Worm (Caenorhabditis elegans): ENCODE measurements around the gene F56C9.8.
A peak's percentile ranks its signal among the peaks of the same experiment; 100 is the strongest.

Gene F56C9.8

ce11 chrIII:7275296-7275695 is 44.0 kb downstream of the F56C9.8 start, which contains the start of gene psd-1:
TSS of gene psd-1 (minus strand) at chrIII:7275396.
- TF ChIP-seq snpc-4 (tag; optimal IDR thresholded peaks at IDR 0.05) (no peak), bed-3 (GFP tag; optimal IDR thresholded peaks at IDR 0.05) (no peak), nhr-76 (tag; optimal IDR thresholded peaks at IDR 0.05) (no peak), zip-8 (tag; optimal IDR thresholded peaks at IDR 0.05) (no peak), lin-32 (GFP tag; optimal IDR thresholded peaks at IDR 0.05) (no peak), M03D4.4 (tag; optimal IDR thresholded peaks at IDR 0.05) (no peak), ceh-43 (GFP tag; optimal IDR thresholded peaks at IDR 0.05) (no peak), sem-2 (GFP tag; optimal IDR thresholded peaks at IDR 0.05) (no peak)

- TF ChIP-seq drap-1 (GFP tag; optimal IDR thresholded peaks at IDR 0.05) (no peak), bed-3 (GFP tag; optimal IDR thresholded peaks at IDR 0.05) (no peak), lsy-2 (tag; optimal IDR thresholded peaks at IDR 0.05) (no peak), mab-5 (tag; optimal IDR thresholded peaks at IDR 0.05) (no peak), mep-1 (tag; optimal IDR thresholded peaks at IDR 0.05) (no peak), snpc-4 (tag; optimal IDR thresholded peaks at IDR 0.05) (no peak), ceh-39 (tag; optimal IDR thresholded peaks at IDR 0.05) (no peak), sem-2 (GFP tag; optimal IDR thresholded peaks at IDR 0.05) (no peak), cnd-1 (tag; optimal IDR thresholded peaks at IDR 0.05) (no peak), unc-62 (GFP tag; optimal IDR thresholded peaks at IDR 0.05) (no peak), nhr-12 (tag; optimal IDR thresholded peaks at IDR 0.05) (no peak), unc-39 (tag; optimal IDR thresholded peaks at IDR 0.05) (no peak)
These were observed 45.6 kb downstream of the F56C9.8 start for ce11 chrIII:7273718-7274117.

ce11 chrIII:7272828-7273227 is 46.5 kb downstream of the F56C9.8 start:
- TF ChIP-seq elt-3 (tag; optimal IDR thresholded peaks at IDR 0.05) (no peak), flh-1 (GFP tag; optimal IDR thresholded peaks at IDR 0.05) (no peak), zip-8 (tag; optimal IDR thresholded peaks at IDR 0.05) (no peak)

- TF ChIP-seq sptf-1 (tag; optimal IDR thresholded peaks at IDR 0.05): peak; percentile 37
- TF ChIP-seq ceh-83 (GFP tag; optimal IDR thresholded peaks at IDR 0.05): peak; percentile 6
- TF ChIP-seq lin-13 (tag; optimal IDR thresholded peaks at IDR 0.05): peak; percentile 36
- TF ChIP-seq nhr-76 (tag; optimal IDR thresholded peaks at IDR 0.05): no peak
- no peak for TF ChIP-seq lin-32 (GFP tag; optimal IDR thresholded peaks at IDR 0.05)
- no peak for TF ChIP-seq nhr-2 (tag; optimal IDR thresholded peaks at IDR 0.05)
- TF ChIP-seq blmp-1 (tag; optimal IDR thresholded peaks at IDR 0.05): no peak
- no peak for TF ChIP-seq drap-1 (GFP tag; optimal IDR thresholded peaks at IDR 0.05)
- TF ChIP-seq unc-120 (tag; optimal IDR thresholded peaks at IDR 0.05; ENCODE audit: poor library complexity, severe bottlenecking): peak; percentile 46
- no peak for TF ChIP-seq ztf-11 (tag; optimal IDR thresholded peaks at IDR 0.05)
- no peak for TF ChIP-seq bed-3 (GFP tag; optimal IDR thresholded peaks at IDR 0.05)
- peak; percentile 33 for TF ChIP-seq mep-1 (tag; optimal IDR thresholded peaks at IDR 0.05)
- peak; percentile 75 for TF ChIP-seq mls-2 (tag; optimal IDR thresholded peaks at IDR 0.05)
- no peak for TF ChIP-seq nhr-12 (tag; optimal IDR thresholded peaks at IDR 0.05)
- TF ChIP-seq ham-2 (GFP tag; optimal IDR thresholded peaks at IDR 0.05): no peak
- no peak for TF ChIP-seq ceh-39 (tag; optimal IDR thresholded peaks at IDR 0.05)
- TF ChIP-seq nhr-28 (tag; optimal IDR thresholded peaks at IDR 0.05): no peak
- TF ChIP-seq snpc-4 (tag; optimal IDR thresholded peaks at IDR 0.05): no peak
- peak; percentile 64 for TF ChIP-seq ceh-43 (GFP tag; optimal IDR thresholded peaks at IDR 0.05)
- TF ChIP-seq elt-3 (tag; optimal IDR thresholded peaks at IDR 0.05): no peak
- peak; percentile 9 for TF ChIP-seq pha-4 (tag; optimal IDR thresholded peaks at IDR 0.05)
- TF ChIP-seq flh-1 (GFP tag; optimal IDR thresholded peaks at IDR 0.05): no peak
- peak; percentile 16 for TF ChIP-seq lsy-2 (tag; optimal IDR thresholded peaks at IDR 0.05)
- TF ChIP-seq cnd-1 (tag; optimal IDR thresholded peaks at IDR 0.05): peak; percentile 11
- TF ChIP-seq M03D4.4 (tag; optimal IDR thresholded peaks at IDR 0.05): peak; percentile 64
- TF ChIP-seq sem-2 (GFP tag; optimal IDR thresholded peaks at IDR 0.05): no peak
- TF ChIP-seq elt-1 (tag; optimal IDR thresholded peaks at IDR 0.05; ENCODE audit: borderline replicate concordance, insufficient read depth): no peak
- TF ChIP-seq ces-1 (GFP tag; optimal IDR thresholded peaks at IDR 0.05): peak; percentile 34
- TF ChIP-seq tbx-8 (GFP tag; optimal IDR thresholded peaks at IDR 0.05): no peak
- no peak for TF ChIP-seq unc-62 (GFP tag; optimal IDR thresholded peaks at IDR 0.05)
- TF ChIP-seq zip-8 (tag; optimal IDR thresholded peaks at IDR 0.05): no peak
These were observed 47.2 kb downstream of the F56C9.8 start for ce11 chrIII:7272088-7272487.
